Worm (Caenorhabditis elegans): Measurements from ENCODE around the gene F49F1.4.

DNA sequence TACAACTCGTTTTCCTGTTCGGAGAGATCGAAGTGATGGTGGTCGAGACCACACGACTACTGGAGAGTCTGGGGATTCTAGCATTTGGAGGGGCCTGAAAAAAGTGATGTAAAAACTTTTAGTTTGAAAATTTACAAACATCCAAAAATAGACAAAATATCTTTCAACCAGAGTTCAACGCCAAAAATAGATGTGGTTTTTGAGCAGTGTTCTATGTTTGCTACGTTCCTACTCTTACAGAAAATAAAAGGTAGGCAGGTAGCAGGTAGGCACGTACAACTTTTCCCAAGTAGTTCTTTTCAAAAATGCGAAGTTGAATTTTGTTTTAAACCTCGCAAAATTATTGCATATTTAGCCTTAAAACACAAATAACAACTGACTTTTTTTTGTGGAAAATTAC, 3.1 kb downstream of the F49F1.4 start, which contains the start of gene F49F1.14:
- TF ChIP-seq ama-1 (optimal IDR thresholded peaks at IDR 0.05), result no peak
- TF ChIP-seq ceh-13 (GFP tag; optimal IDR thresholded peaks at IDR 0.05), result no peak
- TF ChIP-seq ceh-36 (tag; optimal IDR thresholded peaks at IDR 0.05), result no peak

Measured in whole organism, early embryonic.